Fruit fly (Drosophila melanogaster) Kc167 (cell line): Measurements from ENCODE around the gene Cpr78E.

Experiments used
- h ChIP-seq: fragments of >200 bp; optimal IDR thresholded peaks from 3 replicates; lab custom pipeline; 2018; ENCODE audit warnings: missing external identifiers
- insv ChIP-seq: fragments of >200 bp; optimal IDR thresholded peaks from 3 replicates; lab custom pipeline; 2018; ENCODE audit warnings: missing external identifiers
- psq ChIP-seq: fragments of >200 bp; optimal IDR thresholded peaks from 2 replicates; lab custom pipeline; 2017; ENCODE audit warnings: missing external identifiers
- ttk ChIP-seq: sonication (Bioruptor generic); optimal IDR thresholded peaks from 2 replicates; lab custom pipeline; 2017; ENCODE audit warnings: missing external identifiers

- no peak for TF ChIP-seq psq (lab: Kevin White, UChicago)
- TF ChIP-seq h (lab: Kevin White, UChicago), result no peak
- TF ChIP-seq insv (lab: Kevin White, UChicago), result no peak
- TF ChIP-seq ttk (lab: Kevin White, UChicago), result no peak
Measured at dm6 chr3L:21652768-21653167, 14.0 kb downstream of the Cpr78E start.
